Fruit fly (Drosophila melanogaster) whole organism, embryonic: ENCODE data around the gene CG14252.

ENCODE experiments used
- B-H2 ChIP-seq: fragments of 200-800 bp; sonication (Bioruptor generic); optimal IDR thresholded peaks from 2 replicates; lab custom pipeline; 2018; ENCODE audit warnings: missing biosample characterization, mild to moderate bottlenecking, missing genetic modification characterization
- CG10209 ChIP-seq: fragments of 200-800 bp; sonication (Bioruptor generic); optimal IDR thresholded peaks from 3 replicates; lab custom pipeline; 2017; ENCODE audit warnings: missing biosample characterization, mild to moderate bottlenecking, missing genetic modification characterization, missing genetic modification reagents
- CG10462 ChIP-seq: fragments of 200-800 bp; sonication (Bioruptor generic); optimal IDR thresholded peaks from 2 replicates; lab custom pipeline; 2016; ENCODE audit warnings: missing biosample characterization, missing genetic modification characterization
- CG11560 ChIP-seq: fragments of 200-800 bp; sonication (Bioruptor generic); IDR thresholded peaks from 3 replicates; pipeline ENCODE4 v1.3.6; 2022; ENCODE audit warnings: missing biosample characterization, missing genetic modification characterization
- CG12942 ChIP-seq: fragments of 200-800 bp; sonication (Bioruptor generic); optimal IDR thresholded peaks from 3 replicates; lab custom pipeline; 2016; ENCODE audit warnings: missing biosample characterization, missing genetic modification characterization
- CG14014 ChIP-seq: fragments of 200-800 bp; sonication (Bioruptor generic); IDR thresholded peaks from 2 replicates; pipeline ENCODE4 v1.3.6; 2022; ENCODE audit warnings: missing biosample characterization, missing genetic modification characterization
- CG14860 ChIP-seq: fragments of 200-800 bp; sonication (Bioruptor generic); IDR thresholded peaks from 3 replicates; pipeline ENCODE4 v1.3.6; 2022; ENCODE audit warnings: missing biosample characterization, missing genetic modification characterization; ENCODE audit not compliant: partially characterized antibody
- CG1602 ChIP-seq: fragments of 200-800 bp; sonication (Bioruptor generic); optimal IDR thresholded peaks from 3 replicates; lab custom pipeline; 2016; ENCODE audit warnings: missing biosample characterization, missing genetic modification characterization
- CG18764 ChIP-seq: fragments of 200-800 bp; sonication (Bioruptor generic); optimal IDR thresholded peaks from 3 replicates; lab custom pipeline; 2016; ENCODE audit warnings: missing biosample characterization, missing genetic modification characterization
- CG34376 ChIP-seq: fragments of 200-800 bp; sonication (Bioruptor generic); optimal IDR thresholded peaks from 2 replicates; lab custom pipeline; 2018; ENCODE audit warnings: missing biosample characterization, mild to moderate bottlenecking, missing genetic modification characterization
- CG5953 ChIP-seq: fragments of 200-800 bp; sonication (Bioruptor generic); IDR thresholded peaks from 2 replicates; pipeline ENCODE4 v1.3.6; 2022; ENCODE audit warnings: missing biosample characterization, missing genetic modification characterization
- CG6791 ChIP-seq: fragments of 200-800 bp; sonication (Bioruptor generic); IDR thresholded peaks from 3 replicates; pipeline ENCODE4 v1.3.6; 2022; ENCODE audit warnings: missing biosample characterization, missing genetic modification characterization; ENCODE audit not compliant: partially characterized antibody
- CG8944 ChIP-seq: fragments of 200-800 bp; sonication (Bioruptor generic); optimal IDR thresholded peaks from 3 replicates; lab custom pipeline; 2016; ENCODE audit warnings: missing biosample characterization, missing genetic modification characterization
- CG9797 ChIP-seq: fragments of 200-800 bp; sonication (Bioruptor generic); optimal IDR thresholded peaks from 3 replicates; lab custom pipeline; 2018; ENCODE audit warnings: missing biosample characterization, mild to moderate bottlenecking, missing genetic modification characterization
- Camta ChIP-seq: fragments of 200-800 bp; sonication (Bioruptor generic); optimal IDR thresholded peaks from 2 replicates; lab custom pipeline; 2016; ENCODE audit warnings: missing biosample characterization, missing genetic modification characterization
- Dad ChIP-seq: fragments of 200-800 bp; sonication (Bioruptor generic); optimal IDR thresholded peaks from 3 replicates; lab custom pipeline; 2016; ENCODE audit warnings: missing biosample characterization, missing genetic modification characterization
- Dip3 ChIP-seq: fragments of 200-800 bp; sonication (Bioruptor generic); optimal IDR thresholded peaks from 3 replicates; lab custom pipeline; 2016; ENCODE audit warnings: missing biosample characterization, missing genetic modification characterization
- Dp ChIP-seq: fragments of 200-800 bp; sonication (Bioruptor generic); optimal IDR thresholded peaks from 2 replicates; lab custom pipeline; 2018; ENCODE audit warnings: missing biosample characterization, mild to moderate bottlenecking, missing genetic modification characterization, moderate library complexity
- Drgx ChIP-seq: fragments of 200-800 bp; sonication (Bioruptor generic); IDR thresholded peaks from 2 replicates; pipeline ENCODE4 v1.3.6; 2022; ENCODE audit warnings: missing biosample characterization, missing genetic modification characterization
- Gug ChIP-seq: fragments of 200-800 bp; sonication (Bioruptor generic); IDR thresholded peaks from 4 replicates; pipeline ENCODE4 v1.3.6; 2022; ENCODE audit warnings: missing biosample characterization, missing genetic modification characterization
- HLH4C ChIP-seq: fragments of 200-800 bp; sonication (Bioruptor generic); IDR thresholded peaks from 3 replicates; pipeline ENCODE4 v1.3.6; 2022; ENCODE audit warnings: missing biosample characterization, missing genetic modification characterization; ENCODE audit not compliant: partially characterized antibody
- HmgD ChIP-seq: fragments of 200-800 bp; sonication (Bioruptor generic); optimal IDR thresholded peaks from 3 replicates; lab custom pipeline; 2016; ENCODE audit warnings: missing biosample characterization, missing genetic modification characterization
- Hmx ChIP-seq: fragments of 200-800 bp; sonication (Bioruptor generic); optimal IDR thresholded peaks from 2 replicates; lab custom pipeline; 2016; ENCODE audit warnings: missing biosample characterization, missing genetic modification characterization
- Lim3 ChIP-seq: fragments of 200-800 bp; sonication (Bioruptor generic); IDR thresholded peaks from 2 replicates; pipeline ENCODE4 v1.3.6; 2022; ENCODE audit warnings: missing biosample characterization, missing genetic modification characterization
- MBD-R2 ChIP-seq: fragments of 200-800 bp; sonication (Bioruptor generic); IDR thresholded peaks from 2 replicates; pipeline ENCODE4 v1.3.6; 2022; ENCODE audit warnings: missing biosample characterization, missing genetic modification characterization
- Opbp ChIP-seq: fragments of 200-800 bp; sonication (Bioruptor generic); IDR thresholded peaks from 3 replicates; pipeline ENCODE4 v1.3.6; 2022; ENCODE audit warnings: missing biosample characterization, missing genetic modification characterization; ENCODE audit not compliant: partially characterized antibody
- Poxn ChIP-seq: fragments of 200-800 bp; sonication (Bioruptor generic); IDR thresholded peaks from 2 replicates; pipeline ENCODE4 v1.3.6; 2022; ENCODE audit warnings: missing biosample characterization, missing genetic modification characterization
- Ravus ChIP-seq: fragments of 200-800 bp; sonication (Bioruptor generic); IDR thresholded peaks from 2 replicates; pipeline ENCODE4 v1.3.6; 2022; ENCODE audit warnings: missing biosample characterization, missing genetic modification characterization
- Sin3A ChIP-seq: fragments of >200 bp; optimal IDR thresholded peaks from 2 replicates; lab custom pipeline; 2018
- Sox100B ChIP-seq: fragments of 200-800 bp; sonication (Bioruptor generic); optimal IDR thresholded peaks from 3 replicates; lab custom pipeline; 2018; ENCODE audit warnings: missing biosample characterization, mild to moderate bottlenecking, missing genetic modification characterization
- Ssrp ChIP-seq: fragments of 200-800 bp; sonication (Bioruptor generic); optimal IDR thresholded peaks from 2 replicates; lab custom pipeline; 2018; ENCODE audit warnings: missing biosample characterization, mild to moderate bottlenecking, missing genetic modification characterization, moderate library complexity
- Taf1 ChIP-seq: fragments of 200-800 bp; sonication (Bioruptor generic); IDR thresholded peaks from 2 replicates; pipeline ENCODE4 v1.3.6; 2022; ENCODE audit warnings: missing biosample characterization, missing genetic modification characterization
- Trl ChIP-seq, 3 experiments: fragments of >200 bp in 2 of 3; fragments of 200-800 bp in 1 of 3; sonication (Bioruptor generic) in 1 of 3; optimal IDR thresholded peaks; 2 replicates in 1 of 3; 3 replicates in 2 of 3; lab custom pipeline; 2016 to 2017; ENCODE audit warnings: missing biosample characterization in 1 of 3, missing genetic modification characterization in 1 of 3
- amos ChIP-seq: fragments of 200-800 bp; sonication (Bioruptor generic); IDR thresholded peaks from 2 replicates; pipeline ENCODE4 v1.3.6; 2022; ENCODE audit warnings: missing biosample characterization, missing genetic modification characterization; ENCODE audit not compliant: partially characterized antibody
- bcd ChIP-seq: fragments of 200-800 bp; sonication (Bioruptor generic); optimal IDR thresholded peaks from 2 replicates; lab custom pipeline; 2017; ENCODE audit warnings: missing biosample characterization, mild to moderate bottlenecking, missing genetic modification characterization
- da ChIP-seq: fragments of 200-800 bp; sonication (Bioruptor generic); optimal IDR thresholded peaks from 2 replicates; lab custom pipeline; 2016; ENCODE audit warnings: missing biosample characterization, missing genetic modification characterization
- eve ChIP-seq, 2 experiments: fragments of >200 bp; optimal IDR thresholded peaks; 2 replicates each; lab custom pipeline; 2017; ENCODE audit warnings: missing biosample characterization in 2 of 2, missing genetic modification characterization in 2 of 2
- ewg ChIP-seq: fragments of 200-800 bp; sonication (Bioruptor generic); optimal IDR thresholded peaks from 3 replicates; lab custom pipeline; 2017; ENCODE audit warnings: mild to moderate bottlenecking, missing biosample characterization, missing genetic modification reagents, missing genetic modification characterization
- gcm2 ChIP-seq: fragments of 200-800 bp; sonication (Bioruptor generic); optimal IDR thresholded peaks from 2 replicates; lab custom pipeline; 2016; ENCODE audit warnings: missing biosample characterization, missing genetic modification characterization
- grn ChIP-seq: fragments of 200-800 bp; sonication (Bioruptor generic); optimal IDR thresholded peaks from 3 replicates; lab custom pipeline; 2017; ENCODE audit warnings: missing biosample characterization, missing genetic modification characterization
- hb ChIP-seq: fragments of 200-800 bp; sonication (Bioruptor generic); IDR thresholded peaks from 3 replicates; pipeline ENCODE4 v1.3.6; 2022; ENCODE audit warnings: missing biosample characterization, missing genetic modification characterization; ENCODE audit not compliant: partially characterized antibody
- jigr1 ChIP-seq: fragments of 200-800 bp; sonication (Bioruptor generic); IDR thresholded peaks from 3 replicates; pipeline ENCODE4 v1.3.6; 2022; ENCODE audit warnings: missing biosample characterization, missing genetic modification characterization
- lmd ChIP-seq: fragments of 200-800 bp; sonication (Bioruptor generic); IDR thresholded peaks from 2 replicates; pipeline ENCODE4 v1.3.6; 2022; ENCODE audit warnings: missing biosample characterization, missing genetic modification characterization
- nom ChIP-seq: fragments of 200-800 bp; sonication (Bioruptor generic); optimal IDR thresholded peaks from 2 replicates; lab custom pipeline; 2017; ENCODE audit warnings: missing biosample characterization, missing genetic modification characterization, mild to moderate bottlenecking, moderate library complexity, missing genetic modification reagents
- salm ChIP-seq: fragments of 200-800 bp; sonication (Bioruptor generic); optimal IDR thresholded peaks from 2 replicates; lab custom pipeline; 2018; ENCODE audit warnings: missing biosample characterization, mild to moderate bottlenecking, missing genetic modification characterization
- sd ChIP-seq: fragments of 200-800 bp; sonication (Bioruptor generic); optimal IDR thresholded peaks from 3 replicates; lab custom pipeline; 2018; ENCODE audit warnings: missing biosample characterization, mild to moderate bottlenecking, missing genetic modification characterization, moderate library complexity
- sob ChIP-seq: fragments of 200-800 bp; sonication (Bioruptor generic); IDR thresholded peaks from 2 replicates; pipeline ENCODE4 v1.3.6; 2022; ENCODE audit warnings: missing biosample characterization, missing genetic modification characterization
- twi ChIP-seq: fragments of 200-800 bp; optimal IDR thresholded peaks from 2 replicates; lab custom pipeline; 2019; ENCODE audit warnings: missing biosample characterization, mild to moderate bottlenecking, missing genetic modification characterization, moderate library complexity
- vvl ChIP-seq: fragments of 200-800 bp; sonication (Bioruptor generic); IDR thresholded peaks from 2 replicates; pipeline ENCODE4 v1.3.6; 2022; ENCODE audit warnings: missing biosample characterization, missing genetic modification characterization

Gene CG14252

DNA sequence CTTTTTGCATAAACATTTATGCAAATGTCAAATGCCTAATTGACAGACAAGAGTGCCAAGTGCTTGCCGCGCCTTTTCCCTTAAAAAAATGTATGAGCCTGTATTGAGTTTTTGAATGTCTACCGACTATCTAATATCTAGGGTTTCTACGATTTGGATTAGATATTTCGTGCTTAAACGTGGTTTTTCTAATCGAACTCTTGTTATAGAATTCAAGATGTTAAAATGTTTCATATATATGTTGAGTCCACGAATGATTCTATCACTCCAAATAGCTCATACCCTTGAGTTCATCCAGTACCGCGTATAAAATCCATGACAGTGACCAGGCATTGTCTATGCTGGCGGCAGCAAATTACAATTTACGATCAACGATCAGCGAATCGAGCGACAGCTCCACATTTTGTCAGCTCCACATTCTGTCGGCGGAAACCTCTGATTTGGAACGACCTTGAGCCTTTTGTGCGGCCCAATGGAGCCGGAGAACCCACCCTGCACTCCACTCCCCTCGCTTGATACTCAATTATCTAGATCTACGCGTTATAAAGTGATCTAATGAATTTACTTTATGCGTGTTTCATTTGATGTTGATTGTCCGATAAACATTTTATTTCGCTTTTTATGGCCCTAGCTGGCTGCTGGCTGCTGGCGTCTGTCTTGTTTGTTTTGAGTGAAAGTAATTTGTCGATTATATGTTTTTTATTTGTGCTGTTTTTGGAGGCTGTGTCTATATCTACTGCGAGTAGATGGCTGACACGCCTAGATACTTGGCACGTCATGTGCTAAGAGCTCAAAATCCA, 38.4 kb upstream of the CG14252 start (continued):
- no peak for TF ChIP-seq Lim3 (GFP tag; lab: Robert Waterston, UW)
- no peak for TF ChIP-seq CG10209 (GFP tag; lab: Kevin White, UChicago)
- no peak for TF ChIP-seq bcd (GFP tag; lab: Kevin White, UChicago)
- TF ChIP-seq Dad (GFP tag; lab: Kevin White, UChicago): no peak
- TF ChIP-seq gcm2 (GFP tag; lab: Kevin White, UChicago): no peak
- TF ChIP-seq sob (GFP tag; lab: Robert Waterston, UW): 0 out of 2 replicates have a peak, but pooled peaks have one; percentile 34
- no peak for TF ChIP-seq CG34376 (GFP tag; lab: Kevin White, UChicago)
- no peak for TF ChIP-seq Camta
- TF ChIP-seq CG14860 (GFP tag; lab: Robert Waterston, UW): 0 out of 3 replicates have a peak, but pooled peaks have one; percentile 10
- no peak for TF ChIP-seq hb (GFP tag; lab: Robert Waterston, UW)
- TF ChIP-seq Trl (optimal IDR thresholded peaks at IDR 0.05; lab: Kevin White, UChicago): no peak
- no peak for TF ChIP-seq Trl (GFP tag; optimal IDR thresholded peaks at IDR 0.05; lab: Kevin White, UChicago)
- TF ChIP-seq CG1602 (GFP tag; lab: Kevin White, UChicago): no peak
- TF ChIP-seq Sin3A (lab: Kevin White, UChicago): no peak
- no peak for TF ChIP-seq Dp (GFP tag; lab: Kevin White, UChicago)
- TF ChIP-seq Ssrp: no peak
- no peak for TF ChIP-seq CG12942 (GFP tag; lab: Kevin White, UChicago)
- no peak for TF ChIP-seq Gug (GFP tag; lab: Robert Waterston, UW)
- no peak for TF ChIP-seq Hmx (GFP tag; lab: Kevin White, UChicago)
- peak; percentile 46; the same call in 1 of the 3 replicates for TF ChIP-seq HLH4C (GFP tag; lab: Robert Waterston, UW)
- no peak for TF ChIP-seq CG8944 (GFP tag; lab: Kevin White, UChicago)
- 0 out of 2 replicates have a peak, but pooled peaks have one; percentile 8 for TF ChIP-seq amos
- TF ChIP-seq Taf1 (GFP tag; lab: Robert Waterston, UW): no peak
- TF ChIP-seq CG18764 (GFP tag; lab: Kevin White, UChicago): no peak
- no peak for TF ChIP-seq CG5953 (GFP tag; lab: Robert Waterston, UW)
- 0 out of 2 replicates have a peak, but pooled peaks have one; percentile 17 for TF ChIP-seq CG14014
- no peak for TF ChIP-seq HmgD
- no peak for TF ChIP-seq twi (tag; lab: Kevin White, UChicago)
- no peak for TF ChIP-seq nom (GFP tag; lab: Kevin White, UChicago)
- no peak for TF ChIP-seq CG10462 (GFP tag; lab: Kevin White, UChicago)
- TF ChIP-seq Dip3 (GFP tag; lab: Kevin White, UChicago): no peak
- no peak; the same call in 1 of the 2 replicates for TF ChIP-seq MBD-R2 (GFP tag; lab: Robert Waterston, UW)
- peak; percentile 35 for TF ChIP-seq vvl (GFP tag; lab: Robert Waterston, UW)
- TF ChIP-seq ewg (GFP tag; lab: Kevin White, UChicago): no peak
- TF ChIP-seq jigr1 (GFP tag; lab: Robert Waterston, UW): no peak
- TF ChIP-seq da (GFP tag; lab: Kevin White, UChicago): no peak
- TF ChIP-seq grn (GFP tag; lab: Kevin White, UChicago): peak; percentile 86
- no peak for TF ChIP-seq salm
- TF ChIP-seq Sox100B (GFP tag; lab: Kevin White, UChicago): no peak
- peak; percentile 38; the same call in 1 of the 2 replicates for TF ChIP-seq Drgx (GFP tag; lab: Robert Waterston, UW)
- no peak for TF ChIP-seq CG9797 (GFP tag; lab: Kevin White, UChicago)
- no peak for TF ChIP-seq Poxn (GFP tag; lab: Robert Waterston, UW)
- no peak for TF ChIP-seq eve (GFP tag; optimal IDR thresholded peaks at IDR 0.05; lab: Kevin White, UChicago)
- peak; percentile 19; the same call in 1 of the 3 replicates for TF ChIP-seq CG6791 (GFP tag; lab: Robert Waterston, UW)
- no peak for TF ChIP-seq CG11560 (tag; lab: Robert Waterston, UW)
- no peak for TF ChIP-seq Ravus (GFP tag; lab: Robert Waterston, UW)
- peak; percentile 34; the same call in 1 of the 2 replicates for TF ChIP-seq lmd (GFP tag; lab: Robert Waterston, UW)
- TF ChIP-seq B-H2: no peak
- peak; percentile 32 for TF ChIP-seq sd (tag; lab: Kevin White, UChicago)
- no peak for TF ChIP-seq Opbp (GFP tag; lab: Robert Waterston, UW)
